Fruit fly (Drosophila melanogaster) whole organism, embryonic: ENCODE results near the gene CG33510.

Source experiments
- CG10565 ChIP-seq: fragments of 200-800 bp; sonication (Bioruptor generic); optimal IDR thresholded peaks from 3 replicates; lab custom pipeline; 2016; ENCODE audit warnings: missing biosample characterization, mild to moderate bottlenecking, missing genetic modification characterization
- CG11696 ChIP-seq: fragments of 200-800 bp; sonication (Bioruptor generic); IDR thresholded peaks from 2 replicates; pipeline ENCODE4 v1.3.6; 2022; ENCODE audit warnings: missing biosample characterization, missing genetic modification characterization
- CG7839 ChIP-seq: fragments of 200-800 bp; sonication (Bioruptor generic); optimal IDR thresholded peaks from 3 replicates; lab custom pipeline; 2018; ENCODE audit warnings: missing biosample characterization, mild to moderate bottlenecking, missing genetic modification characterization, moderate library complexity
- CG8765 ChIP-seq: fragments of 200-800 bp; sonication (Bioruptor generic); IDR thresholded peaks from 2 replicates; pipeline ENCODE4 v1.3.6; 2022; ENCODE audit warnings: missing biosample characterization, missing genetic modification characterization
- Dref ChIP-seq: fragments of 200-800 bp; sonication (Bioruptor generic); IDR thresholded peaks from 2 replicates; pipeline ENCODE4 v1.3.6; 2022; ENCODE audit warnings: missing biosample characterization, missing genetic modification characterization
- Sox102F ChIP-seq: fragments of 200-800 bp; sonication (Bioruptor generic); optimal IDR thresholded peaks from 2 replicates; lab custom pipeline; 2018; ENCODE audit warnings: missing biosample characterization, mild to moderate bottlenecking, missing genetic modification characterization, moderate library complexity
- eve ChIP-seq, 2 experiments: fragments of >200 bp; optimal IDR thresholded peaks; 2 replicates each; lab custom pipeline; 2017; ENCODE audit warnings: missing biosample characterization in 2 of 2, missing genetic modification characterization in 2 of 2
- fd3F ChIP-seq: fragments of 200-800 bp; sonication (Bioruptor generic); optimal IDR thresholded peaks from 2 replicates; lab custom pipeline; 2018; ENCODE audit warnings: missing biosample characterization, mild to moderate bottlenecking, missing genetic modification characterization, moderate library complexity
- scrt ChIP-seq: fragments of 200-800 bp; sonication (Bioruptor generic); optimal IDR thresholded peaks from 2 replicates; lab custom pipeline; 2018; ENCODE audit warnings: missing biosample characterization, mild to moderate bottlenecking, missing genetic modification characterization, moderate library complexity

DNA sequence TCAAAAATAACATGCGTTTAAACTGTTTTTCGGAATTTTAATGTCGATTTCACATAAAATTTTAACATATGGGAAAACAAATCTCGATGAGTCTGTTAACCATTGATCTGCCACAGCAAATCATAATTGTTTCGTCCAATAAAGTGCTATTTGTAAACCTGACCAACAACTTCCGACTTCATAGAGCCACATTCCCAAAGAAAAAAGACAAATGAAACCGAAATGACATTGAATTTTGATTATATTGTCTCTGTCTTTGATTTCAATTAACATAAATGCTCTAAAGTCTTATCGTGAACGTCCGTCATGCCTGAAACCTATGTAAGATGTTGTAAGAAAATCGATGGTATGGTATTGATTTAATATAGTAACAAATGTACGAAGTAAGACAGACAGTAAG lies 10.8 kb downstream of the CG33510 start:
- no peak for TF ChIP-seq CG10565
- TF ChIP-seq Dref (GFP tag; lab: Robert Waterston, UW), result no peak
- TF ChIP-seq CG11696 (GFP tag; lab: Robert Waterston, UW), result no peak
- no peak for TF ChIP-seq CG7839 (tag; lab: Kevin White, UChicago)
- no peak for TF ChIP-seq scrt
- TF ChIP-seq Sox102F (GFP tag; lab: Kevin White, UChicago), result no peak
- no peak for TF ChIP-seq eve (GFP tag; optimal IDR thresholded peaks at IDR 0.05; lab: Kevin White, UChicago)
- no peak for TF ChIP-seq fd3F (GFP tag; lab: Kevin White, UChicago)
- no peak for TF ChIP-seq CG8765 (GFP tag; lab: Robert Waterston, UW)
